Fruit fly (Drosophila melanogaster): ENCODE results near the gene NimC1.
A peak's percentile ranks its signal among the peaks of the same experiment; 100 is the strongest.

The NimC1 gene

dm6 chr2L:13955775-13956174 is 20.8 kb downstream of the NimC1 start:
- TF ChIP-seq Pif1A (GFP tag; optimal IDR thresholded peaks at IDR 0.05) (peak; percentile 90), CG32121 (GFP tag; IDR thresholded peaks at IDR 0.05) (peak; percentile 97), CG34367 (tag; optimal IDR thresholded peaks at IDR 0.05) (peak; percentile 92), rn (GFP tag; IDR thresholded peaks at IDR 0.05) (peak; percentile 91), CG14655 (GFP tag; optimal IDR thresholded peaks at IDR 0.05) (peak; percentile 96), CG12605 (GFP tag; IDR thresholded peaks at IDR 0.05) (peak; percentile 94), CG8301 (tag; optimal IDR thresholded peaks at IDR 0.05) (peak; percentile 96), CG9948 (tag; optimal IDR thresholded peaks at IDR 0.05) (peak; percentile 91), CG4496 (GFP tag; IDR thresholded peaks at IDR 0.05) (peak; percentile 98), fd96Ca (GFP tag; IDR thresholded peaks at IDR 0.05) (peak; percentile 98), CG10348 (GFP tag; IDR thresholded peaks at IDR 0.05) (peak; percentile 79), Pif1B (GFP tag; optimal IDR thresholded peaks at IDR 0.05) (peak; percentile 94), CG17806 (tag; optimal IDR thresholded peaks at IDR 0.05) (peak; percentile 92), CG13204 (GFP tag; optimal IDR thresholded peaks at IDR 0.05) (peak; percentile 78), D1 (tag; optimal IDR thresholded peaks at IDR 0.05) (peak; percentile 59), CG8159 (tag; optimal IDR thresholded peaks at IDR 0.05) (peak; percentile 90), CG15710 (tag; optimal IDR thresholded peaks at IDR 0.05) (peak; percentile 93), gl (tag; optimal IDR thresholded peaks at IDR 0.05) (peak; percentile 85), Snoo (tag; optimal IDR thresholded peaks at IDR 0.05) (peak; percentile 97), EcR (GFP tag; optimal IDR thresholded peaks at IDR 0.05) (peak; percentile 85), Ets98B (GFP tag; IDR thresholded peaks at IDR 0.05) (peak; percentile 96)

- no peak for TF ChIP-seq CG8301 (tag; optimal IDR thresholded peaks at IDR 0.05)
- TF ChIP-seq gl (tag; optimal IDR thresholded peaks at IDR 0.05) = no peak
- no peak for TF ChIP-seq EcR (GFP tag; optimal IDR thresholded peaks at IDR 0.05)
- no peak for TF ChIP-seq CG10348 (GFP tag; IDR thresholded peaks at IDR 0.05)
- no peak for TF ChIP-seq CG15710 (tag; optimal IDR thresholded peaks at IDR 0.05)
- TF ChIP-seq CG17806 (tag; optimal IDR thresholded peaks at IDR 0.05) = no peak
- TF ChIP-seq Pif1A (GFP tag; optimal IDR thresholded peaks at IDR 0.05) = no peak
- no peak for TF ChIP-seq CG4496 (GFP tag; IDR thresholded peaks at IDR 0.05)
- no peak for TF ChIP-seq CG12605 (GFP tag; IDR thresholded peaks at IDR 0.05)
- no peak for TF ChIP-seq Pif1B (GFP tag; optimal IDR thresholded peaks at IDR 0.05)
- no peak for TF ChIP-seq rn (GFP tag; IDR thresholded peaks at IDR 0.05)
- no peak for TF ChIP-seq Snoo (tag; optimal IDR thresholded peaks at IDR 0.05)
- TF ChIP-seq CG14655 (GFP tag; optimal IDR thresholded peaks at IDR 0.05) = no peak
- no peak for TF ChIP-seq fd96Ca (GFP tag; IDR thresholded peaks at IDR 0.05)
- no peak for TF ChIP-seq D1 (tag; optimal IDR thresholded peaks at IDR 0.05)
- no peak for TF ChIP-seq Ets98B (GFP tag; IDR thresholded peaks at IDR 0.05)
- no peak for TF ChIP-seq CG8159 (tag; optimal IDR thresholded peaks at IDR 0.05)
- TF ChIP-seq CG9948 (tag; optimal IDR thresholded peaks at IDR 0.05) = no peak
- no peak for TF ChIP-seq CG32121 (GFP tag; IDR thresholded peaks at IDR 0.05)
These were observed 26.8 kb downstream of the NimC1 start for dm6 chr2L:13949789-13950188.

DNA sequence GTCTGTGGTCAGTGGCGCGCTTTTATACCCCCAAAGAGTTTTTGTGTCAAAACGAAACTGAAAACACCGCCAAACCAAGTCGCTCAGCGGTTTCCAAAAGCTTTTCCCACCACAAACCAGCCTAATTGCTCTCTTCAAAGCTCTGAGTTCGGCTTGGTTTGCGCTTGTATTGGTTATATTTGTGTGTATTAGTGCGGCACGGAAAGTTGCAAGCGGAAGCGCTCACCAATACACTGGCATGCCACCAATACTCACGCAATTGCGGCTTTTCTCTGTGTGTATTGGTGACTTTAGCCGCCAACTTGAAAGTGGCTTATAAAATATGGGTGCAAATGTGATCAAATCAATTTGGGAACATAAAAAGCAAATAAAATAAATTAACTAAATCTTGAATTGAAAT is 29.1 kb downstream of the NimC1 start, which contains the start of gene Vajk3:
TSS of gene Vajk3 (minus strand) at position 1 of the 400 bp plus-strand sequence.
- no peak for TF ChIP-seq CG10348 (GFP tag; IDR thresholded peaks at IDR 0.05)
- TF ChIP-seq CG4496 (GFP tag; IDR thresholded peaks at IDR 0.05) = peak; percentile 75

DNA sequence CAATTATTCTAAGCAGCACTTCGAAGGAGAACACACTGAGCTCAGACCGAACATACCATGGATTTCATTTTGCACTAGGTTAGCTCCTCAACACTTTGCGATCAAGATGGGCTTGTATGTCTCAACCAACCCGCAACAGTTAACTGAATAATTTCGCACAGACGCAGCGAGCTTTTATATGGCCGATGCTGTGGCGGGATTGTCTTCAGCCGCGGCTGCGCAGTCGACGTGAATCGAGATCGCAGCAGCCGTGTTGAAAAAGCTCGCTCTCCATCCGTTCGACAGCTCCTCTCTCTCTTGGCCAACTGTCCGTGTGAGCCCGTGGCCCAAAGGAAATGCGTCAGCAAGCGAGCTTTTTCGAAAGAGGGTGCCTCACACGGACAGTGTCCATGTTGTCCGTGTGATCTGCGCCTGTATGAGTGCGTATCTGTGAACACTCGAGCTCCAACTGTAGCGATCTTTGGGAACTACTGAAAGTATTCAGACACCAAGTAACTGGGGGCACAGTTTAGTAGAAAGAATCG is 42.0 kb downstream of the NimC1 start, which contains the start of gene Vajk2:
TSS of gene Vajk2 (minus strand) at position 151 of the 524 bp plus-strand sequence.
- TF ChIP-seq CG4496 (GFP tag; IDR thresholded peaks at IDR 0.05) = peak; percentile 84
- no peak for TF ChIP-seq CG14655 (GFP tag; optimal IDR thresholded peaks at IDR 0.05)
- no peak for TF ChIP-seq CG9948 (tag; optimal IDR thresholded peaks at IDR 0.05)
- peak; percentile 6; the same call in 1 of the 2 replicates for TF ChIP-seq Ets98B (GFP tag; IDR thresholded peaks at IDR 0.05)

dm6 chr2L:13931318-13931717 is 45.3 kb downstream of the NimC1 start, which contains the start of gene CG42711:
TSS of gene CG42711 (minus strand) at chr2L:13931362.
- TF ChIP-seq CG8159 (tag; optimal IDR thresholded peaks at IDR 0.05) (peak; percentile 52), CG15710 (tag; optimal IDR thresholded peaks at IDR 0.05) (no peak), rn (GFP tag; IDR thresholded peaks at IDR 0.05) (no peak), Pif1A (GFP tag; optimal IDR thresholded peaks at IDR 0.05) (no peak), CG10348 (GFP tag; IDR thresholded peaks at IDR 0.05) (no peak), D1 (tag; optimal IDR thresholded peaks at IDR 0.05) (no peak), CG4496 (GFP tag; IDR thresholded peaks at IDR 0.05) (peak; percentile 63; the same call in 2 of the 3 replicates), CG8301 (tag; optimal IDR thresholded peaks at IDR 0.05) (no peak), Ets98B (GFP tag; IDR thresholded peaks at IDR 0.05) (peak; percentile 75; the same call in 1 of the 2 replicates), CG32121 (GFP tag; IDR thresholded peaks at IDR 0.05) (peak; percentile 71), fd96Ca (GFP tag; IDR thresholded peaks at IDR 0.05) (no peak), CG9948 (tag; optimal IDR thresholded peaks at IDR 0.05) (no peak), CG12605 (GFP tag; IDR thresholded peaks at IDR 0.05) (peak; percentile 45; the same call in 1 of the 2 replicates)

dm6 chr2L:13928461-13928860 is 48.1 kb downstream of the NimC1 start:
- TF ChIP-seq CG14655 (GFP tag; optimal IDR thresholded peaks at IDR 0.05) (peak; percentile 30), CG4496 (GFP tag; IDR thresholded peaks at IDR 0.05) (peak; percentile 15; the same call in 1 of the 3 replicates), rn (GFP tag; IDR thresholded peaks at IDR 0.05) (peak; percentile 34; the same call in 1 of the 2 replicates), CG34367 (tag; optimal IDR thresholded peaks at IDR 0.05) (no peak), EcR (GFP tag; optimal IDR thresholded peaks at IDR 0.05) (no peak), CG32121 (GFP tag; IDR thresholded peaks at IDR 0.05) (0 out of 2 replicates have a peak, but pooled peaks have one; percentile 16), CG12605 (GFP tag; IDR thresholded peaks at IDR 0.05) (no peak), fd96Ca (GFP tag; IDR thresholded peaks at IDR 0.05) (no peak), CG13204 (GFP tag; optimal IDR thresholded peaks at IDR 0.05) (no peak), Pif1A (GFP tag; optimal IDR thresholded peaks at IDR 0.05) (no peak), CG10348 (GFP tag; IDR thresholded peaks at IDR 0.05) (no peak)

Data from whole organism, pupa.